Worm (Caenorhabditis elegans) whole organism, L1 larva: ENCODE measurements around the gene F28F9.3.

Experiments used
- aly-2 ChIP-seq: fragments of 150-350 bp; optimal IDR thresholded peaks from 2 replicates; lab custom pipeline; 2014; ENCODE audit warnings: missing biosample characterization, missing genetic modification characterization
- ceh-8 ChIP-seq: fragments of 200-800 bp; sonication (Bioruptor generic); optimal IDR thresholded peaks from 2 replicates; lab custom pipeline; 2018; ENCODE audit warnings: mild to moderate bottlenecking, missing genetic modification characterization, moderate library complexity, missing compliant biosample characterization
- egl-27 ChIP-seq, 2 experiments: fragments of 150-350 bp in 1 of 2; sonication (generic microtip); optimal IDR thresholded peaks; 3 replicates each; lab custom pipeline; 2017 to 2018; ENCODE audit warnings: missing biosample characterization in 2 of 2, missing genetic modification characterization in 2 of 2, missing genetic modification reagents in 2 of 2
- fkh-10 ChIP-seq: sonication (generic microtip); optimal IDR thresholded peaks from 2 replicates; lab custom pipeline; 2017; ENCODE audit warnings: missing biosample characterization, missing genetic modification reagents, missing genetic modification characterization
- mep-1 ChIP-seq: fragments of 150-350 bp; optimal IDR thresholded peaks from 2 replicates; lab custom pipeline; 2014; ENCODE audit warnings: missing biosample characterization, missing genetic modification characterization
- nhr-11 ChIP-seq: fragments of 150-350 bp; optimal IDR thresholded peaks from 2 replicates; lab custom pipeline; 2014; ENCODE audit warnings: missing biosample characterization, missing genetic modification characterization
- nhr-84 ChIP-seq: sonication (generic microtip); optimal IDR thresholded peaks from 2 replicates; lab custom pipeline; 2017; ENCODE audit warnings: missing biosample characterization, missing genetic modification characterization
- pqm-1 ChIP-seq: sonication (generic microtip); optimal IDR thresholded peaks from 3 replicates; lab custom pipeline; 2017; ENCODE audit warnings: missing biosample characterization, missing genetic modification characterization
- rnt-1 ChIP-seq: sonication (generic microtip); optimal IDR thresholded peaks from 2 replicates; lab custom pipeline; 2016; ENCODE audit warnings: mild to moderate bottlenecking, missing genetic modification characterization, moderate library complexity, missing compliant biosample characterization
- tbx-2 ChIP-seq: sonication (generic microtip); optimal IDR thresholded peaks from 2 replicates; lab custom pipeline; 2016; ENCODE audit warnings: missing genetic modification characterization, missing compliant biosample characterization
- unc-130 ChIP-seq: fragments of 150-350 bp; optimal IDR thresholded peaks from 2 replicates; lab custom pipeline; 2017; ENCODE audit warnings: missing biosample characterization, missing genetic modification characterization, inconsistent platforms
- unc-62 ChIP-seq: fragments of 150-350 bp; optimal IDR thresholded peaks from 2 replicates; lab custom pipeline; 2014; ENCODE audit warnings: missing biosample characterization, missing genetic modification reagents, missing genetic modification characterization

- TF ChIP-seq aly-2 (tag; lab: Kevin White, UChicago) (peak; percentile 49), fkh-10 (no peak), nhr-11 (tag; lab: Kevin White, UChicago) (no peak), unc-130 (tag; lab: Kevin White, UChicago) (no peak), ceh-8 (no peak), pqm-1 (tag; lab: Kevin White, UChicago) (no peak), unc-62 (GFP tag; lab: Kevin White, UChicago) (no peak), rnt-1 (tag; lab: Kevin White, UChicago) (peak; percentile 14), mep-1 (tag; lab: Kevin White, UChicago) (peak; percentile 38), nhr-84 (tag; lab: Kevin White, UChicago) (no peak), egl-27 (tag; optimal IDR thresholded peaks at IDR 0.05; lab: Kevin White, UChicago) (no peak), tbx-2 (no peak)
These were observed 47.7 kb downstream of the F28F9.3 start for ce11 chrIV:3874417-3874816.
